Fruit fly (Drosophila melanogaster) S2 (cell line): Measurements from ENCODE around the gene tw.

Source experiments
- CG8478 ChIP-seq: fragments of >200 bp; optimal IDR thresholded peaks from 2 replicates; lab custom pipeline; 2018
- CTCF ChIP-seq, 2 experiments: fragments of >200 bp; optimal IDR thresholded peaks; 2 replicates each; lab custom pipeline; 2018

DNA sequence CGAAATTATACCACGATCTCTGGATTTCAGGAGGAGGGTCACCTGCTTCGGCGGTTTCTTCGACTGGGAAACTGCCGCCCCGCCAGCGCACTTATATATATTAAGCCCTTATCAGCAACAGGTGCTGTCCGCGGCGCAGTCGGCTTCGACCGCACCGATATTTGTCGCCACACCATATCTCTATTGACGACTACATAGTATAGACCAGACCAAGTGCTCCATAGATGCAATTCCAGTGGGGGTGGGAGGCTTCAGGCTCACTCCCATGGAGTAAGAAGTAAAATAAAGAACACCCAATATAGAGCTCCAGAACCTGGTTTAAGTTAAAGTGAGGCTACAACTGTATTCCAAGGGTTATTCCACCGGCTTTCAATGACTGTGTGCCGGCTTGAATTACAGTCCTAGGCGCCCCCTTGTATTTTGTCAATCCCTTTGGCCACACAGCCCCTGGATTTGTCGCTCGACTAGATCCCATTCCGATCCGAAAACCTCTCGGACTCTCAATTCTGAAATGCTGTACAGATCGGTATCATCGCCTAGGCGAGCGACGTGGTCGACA is 5.6 kb downstream of the tw start, which contains the start of gene CG13360:
- no peak for TF ChIP-seq CTCF (optimal IDR thresholded peaks at IDR 0.05; lab: Kevin White, UChicago)
- no peak for TF ChIP-seq CG8478 (lab: Kevin White, UChicago)
